Fruit fly (Drosophila melanogaster): ENCODE measurements around the gene Ublcp1.

dm6 chr3R:23057390-23057789, 3.9 kb upstream of the Ublcp1 start:
- TF ChIP-seq gl (tag; optimal IDR thresholded peaks at IDR 0.05), result no peak
- TF ChIP-seq EcR (GFP tag; optimal IDR thresholded peaks at IDR 0.05), result no peak
- no peak for TF ChIP-seq Snoo (tag; optimal IDR thresholded peaks at IDR 0.05)
- no peak for TF ChIP-seq CG8159 (tag; optimal IDR thresholded peaks at IDR 0.05)
- no peak for TF ChIP-seq Pif1B (GFP tag; optimal IDR thresholded peaks at IDR 0.05)
- TF ChIP-seq CG15710 (tag; optimal IDR thresholded peaks at IDR 0.05), result no peak
- TF ChIP-seq Pif1A (GFP tag; optimal IDR thresholded peaks at IDR 0.05), result no peak

All from whole organism, pupa.